Fruit fly (Drosophila melanogaster): ENCODE results near the gene Dab.

The Dab gene

DNA sequence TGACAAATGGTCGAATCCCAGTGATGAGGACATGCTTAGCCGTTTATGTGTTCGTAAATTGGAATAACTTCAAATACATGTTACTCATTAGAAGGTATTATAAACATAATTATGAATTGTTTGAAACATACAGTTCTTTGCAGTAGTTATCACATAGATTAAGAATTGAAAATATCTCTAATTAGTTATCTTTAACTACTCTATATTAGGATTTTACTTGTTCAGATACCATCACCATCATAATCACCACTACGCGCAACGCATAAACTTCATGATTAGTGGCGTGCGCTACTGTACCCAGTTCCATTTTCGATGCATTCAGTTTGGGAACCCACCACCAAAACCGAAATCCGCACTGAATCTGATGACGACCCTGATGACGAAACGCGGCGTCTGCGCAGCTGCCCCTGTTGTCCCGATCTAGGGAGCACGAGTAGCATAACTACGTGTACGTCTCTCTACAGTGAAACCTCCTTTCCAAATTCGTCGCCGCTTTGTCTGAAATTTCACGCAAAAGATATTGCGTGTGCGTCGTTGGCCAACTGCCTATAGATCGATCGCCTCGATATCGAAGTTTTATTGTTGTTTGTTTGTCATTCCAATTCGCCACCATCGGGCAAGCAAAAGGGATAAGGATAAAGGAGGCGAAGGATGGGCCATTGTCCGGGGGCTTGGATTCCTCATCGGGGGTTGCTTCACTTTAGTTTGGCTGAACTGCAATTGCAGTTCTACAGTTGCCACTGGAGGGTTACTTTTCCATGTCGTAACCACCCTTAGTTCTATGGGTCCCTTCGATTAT is 32.2 kb downstream of the Dab start (continued):
- TF ChIP-seq mld (GFP tag; IDR thresholded peaks at IDR 0.05; ENCODE audit: partially characterized antibody) (no peak), CG3407 (GFP tag; optimal IDR thresholded peaks at IDR 0.05) (no peak), bcd (GFP tag; optimal IDR thresholded peaks at IDR 0.05) (no peak), Eip74EF (GFP tag; optimal IDR thresholded peaks at IDR 0.05) (no peak), Taf1 (GFP tag; IDR thresholded peaks at IDR 0.05) (no peak), Hr3 (GFP tag; optimal IDR thresholded peaks at IDR 0.05) (no peak), eve (GFP tag; optimal IDR thresholded peaks at IDR 0.05) (peak in 1 of 2 experiments; percentile 32), nerfin-1 (tag; optimal IDR thresholded peaks at IDR 0.05) (peak; percentile 19), CG1529 (GFP tag; optimal IDR thresholded peaks at IDR 0.05) (no peak), Vsx1 (GFP tag; optimal IDR thresholded peaks at IDR 0.05) (no peak), dati (GFP tag; IDR thresholded peaks at IDR 0.05) (no peak), pnt (GFP tag; optimal IDR thresholded peaks at IDR 0.05) (no peak), ase (GFP tag; IDR thresholded peaks at IDR 0.05) (no peak), Dip2 (GFP tag; IDR thresholded peaks at IDR 0.05) (no peak), CG18476 (GFP tag; optimal IDR thresholded peaks at IDR 0.05) (no peak), CG17186 (GFP tag; optimal IDR thresholded peaks at IDR 0.05) (no peak), ab (GFP tag; optimal IDR thresholded peaks at IDR 0.05) (no peak), ac (GFP tag; optimal IDR thresholded peaks at IDR 0.05) (no peak), lola (GFP tag; optimal IDR thresholded peaks at IDR 0.05) (peak in 1 of 3 experiments; percentile 62), wdn (GFP tag; IDR thresholded peaks at IDR 0.05) (no peak), GATAe (GFP tag; conservative IDR thresholded peaks at IDR 0.05) (no peak), C15 (GFP tag; IDR thresholded peaks at IDR 0.05) (no peak), YL-1 (GFP tag; optimal IDR thresholded peaks at IDR 0.05) (no peak), gro (GFP tag; optimal IDR thresholded peaks at IDR 0.05) (no peak), CTCF (GFP tag; optimal IDR thresholded peaks at IDR 0.05) (no peak), MTF-1 (GFP tag; optimal IDR thresholded peaks at IDR 0.05; ENCODE audit: borderline replicate concordance) (no peak), CG11085 (GFP tag; IDR thresholded peaks at IDR 0.05) (no peak), tin (GFP tag; optimal IDR thresholded peaks at IDR 0.05) (no peak), CG13624 (GFP tag; optimal IDR thresholded peaks at IDR 0.05) (no peak), Ets65A (GFP tag) (no peak), zf30C (GFP tag; optimal IDR thresholded peaks at IDR 0.05) (no peak), CG11247 (GFP tag; IDR thresholded peaks at IDR 0.05) (no peak), CG12391 (tag; optimal IDR thresholded peaks at IDR 0.05) (peak; percentile 35), CHES-1-like (GFP tag; optimal IDR thresholded peaks at IDR 0.05) (no peak), repo (GFP tag; optimal IDR thresholded peaks at IDR 0.05) (no peak), CG13287 (GFP tag; IDR thresholded peaks at IDR 0.05; ENCODE audit: partially characterized antibody) (no peak), pfk (GFP tag; optimal IDR thresholded peaks at IDR 0.05) (no peak), org-1 (GFP tag; optimal IDR thresholded peaks at IDR 0.05) (no peak), zen2 (GFP tag; IDR thresholded peaks at IDR 0.05; ENCODE audit: partially characterized antibody) (no peak), fd3F (GFP tag; optimal IDR thresholded peaks at IDR 0.05) (no peak), CG6854 (GFP tag; optimal IDR thresholded peaks at IDR 0.05) (no peak), corto (GFP tag; optimal IDR thresholded peaks at IDR 0.05) (no peak), Nf-YA (GFP tag; IDR thresholded peaks at IDR 0.05) (no peak), Ets97D (GFP tag; optimal IDR thresholded peaks at IDR 0.05) (no peak), Doc3 (GFP tag; IDR thresholded peaks at IDR 0.05; ENCODE audit: partially characterized antibody) (no peak), CG4282 (GFP tag; optimal IDR thresholded peaks at IDR 0.05) (no peak), odd (GFP tag; optimal IDR thresholded peaks at IDR 0.05) (no peak), mam (GFP tag; optimal IDR thresholded peaks at IDR 0.05) (no peak), B-H2 (GFP tag; optimal IDR thresholded peaks at IDR 0.05) (no peak), Neu2 (GFP tag; optimal IDR thresholded peaks at IDR 0.05; ENCODE audit: borderline replicate concordance) (no peak)
